Worm (Caenorhabditis elegans): Measurements from ENCODE around the gene C26D10.7.

DNA sequence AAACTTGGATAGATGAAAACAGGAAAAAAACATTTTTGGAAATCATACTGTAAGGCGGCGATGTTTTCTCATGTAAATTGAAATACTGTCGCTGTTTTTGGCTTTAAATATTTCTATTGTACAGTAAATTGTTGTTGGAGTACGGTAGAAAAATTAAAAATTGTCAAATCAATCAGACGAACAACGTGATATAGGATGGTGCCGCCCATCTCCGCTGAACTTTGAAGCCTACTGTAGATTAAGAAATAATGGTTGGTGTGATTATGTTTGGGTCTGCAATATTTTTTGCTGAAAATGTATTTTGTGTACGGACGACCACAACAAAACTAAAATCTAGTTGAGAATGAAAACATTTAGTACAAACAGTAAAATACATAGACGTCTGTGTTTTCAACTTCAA, 51.8 kb downstream of the C26D10.7 start:
- TF ChIP-seq flt-1 (GFP tag; IDR thresholded peaks at IDR 0.05) (no peak), B0310.2 (tag; optimal IDR thresholded peaks at IDR 0.05) (no peak), F13C5.2 (tag; optimal IDR thresholded peaks at IDR 0.05) (no peak), ama-1 (optimal IDR thresholded peaks at IDR 0.05) (no peak), ets-7 (tag; optimal IDR thresholded peaks at IDR 0.05) (no peak), hmbx-1 (tag; optimal IDR thresholded peaks at IDR 0.05) (no peak), pes-1 (GFP tag; IDR thresholded peaks at IDR 0.05) (no peak), ceh-13 (GFP tag; optimal IDR thresholded peaks at IDR 0.05) (no peak), tbx-11 (GFP tag; IDR thresholded peaks at IDR 0.05) (no peak), scrt-1 (GFP tag; IDR thresholded peaks at IDR 0.05) (no peak), sea-1 (GFP tag; conservative IDR thresholded peaks at IDR 0.05) (no peak)

Measured in whole organism, early embryonic.